Worm (Caenorhabditis elegans) whole organism, midembryonic: ENCODE results near the gene nspg-9.

Experiments used
- flt-1 ChIP-seq: fragments of 200-800 bp; sonication (Bioruptor generic); IDR thresholded peaks from 2 replicates; pipeline ENCODE4 v1.3.6; 2022; ENCODE audit warnings: missing genetic modification characterization, missing compliant biosample characterization
- klf-2 ChIP-seq: fragments of 200-800 bp; sonication (Bioruptor generic); conservative IDR thresholded peaks from 2 replicates; pipeline ENCODE4 v1.3.6; 2022; ENCODE audit warnings: missing genetic modification reagents, missing genetic modification characterization, missing compliant biosample characterization
- med-1 ChIP-seq: sonication (generic microtip); optimal IDR thresholded peaks from 2 replicates; lab custom pipeline; 2017; ENCODE audit warnings: missing genetic modification characterization, mild to moderate bottlenecking, missing compliant biosample characterization, antibody characterized with exemption, missing genetic modification reagents; ENCODE audit not compliant: insufficient read depth
- ref-1 ChIP-seq: fragments of 200-800 bp; sonication (Bioruptor generic); conservative IDR thresholded peaks from 2 replicates; pipeline ENCODE4 v1.3.6; 2022; ENCODE audit warnings: missing genetic modification reagents, missing genetic modification characterization, missing compliant biosample characterization
- tab-1 ChIP-seq: fragments of 200-800 bp; sonication (Bioruptor generic); IDR thresholded peaks from 2 replicates; pipeline ENCODE4 v1.3.6; 2022; ENCODE audit warnings: missing genetic modification characterization, missing compliant biosample characterization
- ztf-23 ChIP-seq: fragments of 200-800 bp; sonication (Bioruptor generic); IDR thresholded peaks from 2 replicates; pipeline ENCODE4 v1.3.6; 2022; ENCODE audit warnings: missing genetic modification reagents, missing genetic modification characterization, missing compliant biosample characterization
- ztf-29 ChIP-seq: fragments of 200-800 bp; sonication (Bioruptor generic); IDR thresholded peaks from 2 replicates; pipeline ENCODE4 v1.3.6; 2022; ENCODE audit warnings: missing genetic modification reagents, missing genetic modification characterization, missing compliant biosample characterization

DNA sequence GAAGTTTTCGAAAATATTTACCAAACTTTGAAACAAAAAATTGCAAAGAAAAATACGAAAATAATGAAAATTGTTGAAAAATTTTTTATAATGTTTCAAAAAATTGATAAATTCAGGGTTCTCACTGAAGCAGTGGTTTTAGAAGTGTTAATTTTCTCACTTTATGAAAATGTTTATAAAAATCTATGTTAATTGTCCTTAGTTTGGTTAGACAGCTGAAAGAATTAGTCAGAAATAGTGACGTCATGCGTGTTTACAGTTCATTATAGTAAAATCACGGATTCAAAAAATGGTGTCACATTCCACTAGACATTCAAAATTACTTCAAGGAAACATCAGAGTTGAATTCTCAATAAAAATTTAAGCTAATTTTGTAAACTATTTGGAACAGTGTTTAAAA is 20.8 kb upstream of the nspg-9 start:
- TF ChIP-seq ztf-29 (GFP tag; lab: Robert Waterston, UW) (no peak), tab-1 (GFP tag; lab: Robert Waterston, UW) (no peak), med-1 (no peak), klf-2 (GFP tag; lab: Robert Waterston, UW) (no peak), flt-1 (GFP tag; lab: Robert Waterston, UW) (no peak), ref-1 (GFP tag; lab: Robert Waterston, UW) (no peak), ztf-23 (no peak)
